Fruit fly (Drosophila melanogaster) whole organism, embryonic: ENCODE results near the gene CG3748.

ENCODE experiments used
- CG10462 ChIP-seq: fragments of 200-800 bp; sonication (Bioruptor generic); optimal IDR thresholded peaks from 2 replicates; lab custom pipeline; 2016; ENCODE audit warnings: missing biosample characterization, missing genetic modification characterization
- CG12104 ChIP-seq: fragments of 200-800 bp; sonication (Bioruptor generic); optimal IDR thresholded peaks from 3 replicates; lab custom pipeline; 2016; ENCODE audit warnings: missing biosample characterization, missing genetic modification characterization
- CG13287 ChIP-seq: fragments of 200-800 bp; sonication (Bioruptor generic); IDR thresholded peaks from 2 replicates; pipeline ENCODE4 v1.3.6; 2022; ENCODE audit warnings: missing biosample characterization, missing genetic modification characterization; ENCODE audit not compliant: partially characterized antibody
- CG14860 ChIP-seq: fragments of 200-800 bp; sonication (Bioruptor generic); IDR thresholded peaks from 3 replicates; pipeline ENCODE4 v1.3.6; 2022; ENCODE audit warnings: missing biosample characterization, missing genetic modification characterization; ENCODE audit not compliant: partially characterized antibody
- CG1603 ChIP-seq: fragments of 200-800 bp; sonication (Bioruptor generic); optimal IDR thresholded peaks from 2 replicates; lab custom pipeline; 2019; ENCODE audit warnings: missing biosample characterization, mild to moderate bottlenecking, missing genetic modification characterization, moderate library complexity
- CG16813 ChIP-seq: fragments of 200-800 bp; sonication (Bioruptor generic); IDR thresholded peaks from 3 replicates; pipeline ENCODE4 v1.3.6; 2022; ENCODE audit warnings: missing biosample characterization, missing genetic modification characterization; ENCODE audit not compliant: partially characterized antibody
- CG17186 ChIP-seq: fragments of 200-800 bp; sonication (Bioruptor generic); optimal IDR thresholded peaks from 3 replicates; lab custom pipeline; 2017; ENCODE audit warnings: missing biosample characterization, missing genetic modification reagents, missing genetic modification characterization
- CG18262 ChIP-seq: fragments of 200-800 bp; optimal IDR thresholded peaks from 3 replicates; lab custom pipeline; 2019; ENCODE audit warnings: missing biosample characterization, mild to moderate bottlenecking, missing genetic modification characterization, moderate library complexity
- CG2116 ChIP-seq: fragments of 200-800 bp; sonication (Bioruptor generic); optimal IDR thresholded peaks from 3 replicates; lab custom pipeline; 2018; ENCODE audit warnings: missing biosample characterization, mild to moderate bottlenecking, missing genetic modification characterization
- CG33213 ChIP-seq: fragments of 200-800 bp; sonication (Bioruptor generic); optimal IDR thresholded peaks from 3 replicates; lab custom pipeline; 2016; ENCODE audit warnings: missing biosample characterization, missing genetic modification characterization
- CG42726 ChIP-seq: fragments of 200-800 bp; sonication (Bioruptor generic); IDR thresholded peaks from 2 replicates; pipeline ENCODE4 v1.3.6; 2022; ENCODE audit warnings: missing biosample characterization, missing genetic modification characterization; ENCODE audit not compliant: partially characterized antibody
- CG5245 ChIP-seq: fragments of 200-800 bp; sonication (Bioruptor generic); optimal IDR thresholded peaks from 3 replicates; lab custom pipeline; 2016; ENCODE audit warnings: missing biosample characterization, missing genetic modification characterization
- CG6791 ChIP-seq: fragments of 200-800 bp; sonication (Bioruptor generic); IDR thresholded peaks from 3 replicates; pipeline ENCODE4 v1.3.6; 2022; ENCODE audit warnings: missing biosample characterization, missing genetic modification characterization; ENCODE audit not compliant: partially characterized antibody
- CG7271 ChIP-seq: fragments of 200-800 bp; sonication (Bioruptor generic); optimal IDR thresholded peaks from 2 replicates; lab custom pipeline; 2018; ENCODE audit warnings: missing biosample characterization, mild to moderate bottlenecking, missing genetic modification characterization, moderate library complexity
- CG8290 ChIP-seq, 3 experiments: fragments of 200-800 bp; sonication (Bioruptor generic); optimal IDR thresholded peaks; 2 replicates each; lab custom pipeline; 2016 to 2019; ENCODE audit warnings: missing biosample characterization in 3 of 3, missing genetic modification characterization in 3 of 3, mild to moderate bottlenecking in 2 of 3, moderate library complexity in 1 of 3
- Camta ChIP-seq: fragments of 200-800 bp; sonication (Bioruptor generic); optimal IDR thresholded peaks from 2 replicates; lab custom pipeline; 2016; ENCODE audit warnings: missing biosample characterization, missing genetic modification characterization
- CoRest ChIP-seq: fragments of 200-800 bp; sonication (Bioruptor generic); optimal IDR thresholded peaks from 3 replicates; lab custom pipeline; 2018; ENCODE audit warnings: missing biosample characterization, mild to moderate bottlenecking, missing genetic modification characterization, moderate library complexity
- Dp ChIP-seq: fragments of 200-800 bp; sonication (Bioruptor generic); optimal IDR thresholded peaks from 2 replicates; lab custom pipeline; 2018; ENCODE audit warnings: missing biosample characterization, mild to moderate bottlenecking, missing genetic modification characterization, moderate library complexity
- Dref ChIP-seq: fragments of 200-800 bp; sonication (Bioruptor generic); IDR thresholded peaks from 2 replicates; pipeline ENCODE4 v1.3.6; 2022; ENCODE audit warnings: missing biosample characterization, missing genetic modification characterization
- E2f2 ChIP-seq: fragments of 200-800 bp; sonication (Bioruptor generic); IDR thresholded peaks from 2 replicates; pipeline ENCODE4 v1.3.6; 2022; ENCODE audit warnings: missing biosample characterization, missing genetic modification characterization
- Ets65A ChIP-seq: fragments of 200-800 bp; sonication (Bioruptor generic); peaks from one replicate; lab custom pipeline; 2016; ENCODE audit warnings: missing biosample characterization, missing genetic modification characterization
- Ets97D ChIP-seq: fragments of 200-800 bp; sonication (Bioruptor generic); optimal IDR thresholded peaks from 3 replicates; lab custom pipeline; 2016; ENCODE audit warnings: missing biosample characterization, missing genetic modification characterization
- GATAe ChIP-seq: fragments of 200-800 bp; sonication (Bioruptor generic); conservative IDR thresholded peaks from 2 replicates; pipeline ENCODE4 v1.3.6; 2022; ENCODE audit warnings: missing biosample characterization, missing genetic modification characterization
- H15 ChIP-seq: fragments of 200-800 bp; sonication (Bioruptor generic); IDR thresholded peaks from 3 replicates; pipeline ENCODE4 v1.3.6; 2022; ENCODE audit warnings: missing biosample characterization, missing genetic modification characterization
- HLH4C ChIP-seq: fragments of 200-800 bp; sonication (Bioruptor generic); IDR thresholded peaks from 3 replicates; pipeline ENCODE4 v1.3.6; 2022; ENCODE audit warnings: missing biosample characterization, missing genetic modification characterization; ENCODE audit not compliant: partially characterized antibody
- Hmr ChIP-seq: fragments of 200-800 bp; sonication (Bioruptor generic); optimal IDR thresholded peaks from 3 replicates; lab custom pipeline; 2017; ENCODE audit warnings: mild to moderate bottlenecking, missing biosample characterization, missing genetic modification reagents, missing genetic modification characterization
- MESR4 ChIP-seq: fragments of 200-800 bp; sonication (Bioruptor generic); optimal IDR thresholded peaks from 2 replicates; lab custom pipeline; 2018; ENCODE audit warnings: missing biosample characterization, mild to moderate bottlenecking, missing genetic modification characterization, moderate library complexity
- Myb ChIP-seq: fragments of 200-800 bp; sonication (Bioruptor generic); optimal IDR thresholded peaks from 2 replicates; lab custom pipeline; 2016; ENCODE audit warnings: missing biosample characterization, missing genetic modification characterization
- Opbp ChIP-seq: fragments of 200-800 bp; sonication (Bioruptor generic); IDR thresholded peaks from 3 replicates; pipeline ENCODE4 v1.3.6; 2022; ENCODE audit warnings: missing biosample characterization, missing genetic modification characterization; ENCODE audit not compliant: partially characterized antibody
- PHDP ChIP-seq: fragments of 200-800 bp; sonication (Bioruptor generic); optimal IDR thresholded peaks from 3 replicates; lab custom pipeline; 2018; ENCODE audit warnings: missing biosample characterization, mild to moderate bottlenecking, missing genetic modification characterization, moderate library complexity
- YL-1 ChIP-seq: fragments of 200-800 bp; sonication (Bioruptor generic); optimal IDR thresholded peaks from 3 replicates; lab custom pipeline; 2017; ENCODE audit warnings: missing biosample characterization, mild to moderate bottlenecking, missing genetic modification characterization
- bbx ChIP-seq: fragments of 200-800 bp; sonication (Bioruptor generic); IDR thresholded peaks from 2 replicates; pipeline ENCODE4 v1.3.6; 2022; ENCODE audit warnings: missing biosample characterization, missing genetic modification characterization; ENCODE audit not compliant: partially characterized antibody
- br ChIP-seq: fragments of >200 bp; optimal IDR thresholded peaks from 2 replicates; lab custom pipeline; 2017
- chinmo ChIP-seq: fragments of 200-800 bp; sonication (Bioruptor generic); IDR thresholded peaks from 4 replicates; pipeline ENCODE4 v1.3.6; 2022; ENCODE audit warnings: missing biosample characterization, missing genetic modification characterization; ENCODE audit not compliant: partially characterized antibody
- gfzf ChIP-seq: fragments of 200-800 bp; sonication (Bioruptor generic); optimal IDR thresholded peaks from 2 replicates; lab custom pipeline; 2016; ENCODE audit warnings: missing biosample characterization, mild to moderate bottlenecking, missing genetic modification characterization, moderate library complexity
- hkb ChIP-seq, 2 experiments: fragments of 200-800 bp in 1 of 2; fragments of >200 bp in 1 of 2; sonication (Bioruptor generic) in 1 of 2; IDR thresholded peaks in 1 of 2; optimal IDR thresholded peaks in 1 of 2; 2 replicates each; pipeline versions ENCODE4 v1.3.6 to Lab custom; 2017 to 2022; ENCODE audit warnings: missing biosample characterization in 1 of 2, missing genetic modification characterization in 1 of 2
- jumu ChIP-seq: fragments of 200-800 bp; sonication (Bioruptor generic); optimal IDR thresholded peaks from 3 replicates; lab custom pipeline; 2016; ENCODE audit warnings: missing biosample characterization, missing genetic modification characterization
- knrl ChIP-seq: fragments of 200-800 bp; sonication (Bioruptor generic); IDR thresholded peaks from 3 replicates; pipeline ENCODE4 v1.3.6; 2022; ENCODE audit warnings: missing biosample characterization, missing genetic modification characterization; ENCODE audit not compliant: partially characterized antibody
- maf-S ChIP-seq: fragments of 200-800 bp; sonication (Bioruptor generic); optimal IDR thresholded peaks from 2 replicates; lab custom pipeline; 2016; ENCODE audit warnings: missing biosample characterization, missing genetic modification characterization
- nerfin-1 ChIP-seq: fragments of 200-800 bp; sonication (Bioruptor generic); optimal IDR thresholded peaks from 3 replicates; lab custom pipeline; 2019; ENCODE audit warnings: missing biosample characterization, mild to moderate bottlenecking, missing genetic modification characterization, moderate library complexity
- nmo ChIP-seq: fragments of 200-800 bp; sonication (Bioruptor generic); optimal IDR thresholded peaks from 2 replicates; lab custom pipeline; 2018; ENCODE audit warnings: missing biosample characterization, mild to moderate bottlenecking, missing genetic modification characterization, moderate library complexity
- odd ChIP-seq: fragments of 200-800 bp; sonication (Bioruptor generic); optimal IDR thresholded peaks from 2 replicates; lab custom pipeline; 2017; ENCODE audit warnings: missing biosample characterization, mild to moderate bottlenecking, missing genetic modification characterization
- peb ChIP-seq: fragments of 200-800 bp; sonication (Bioruptor generic); IDR thresholded peaks from 2 replicates; pipeline ENCODE4 v1.3.6; 2022; ENCODE audit warnings: missing biosample characterization, missing genetic modification characterization
- pzg ChIP-seq: fragments of 200-800 bp; sonication (Bioruptor generic); optimal IDR thresholded peaks from 3 replicates; lab custom pipeline; 2018; ENCODE audit warnings: missing biosample characterization, mild to moderate bottlenecking, missing genetic modification characterization, moderate library complexity
- rib ChIP-seq: fragments of 200-800 bp; sonication (Bioruptor generic); IDR thresholded peaks from 2 replicates; pipeline ENCODE4 v1.3.6; 2022; ENCODE audit warnings: missing biosample characterization, missing genetic modification characterization
- ro ChIP-seq: fragments of 200-800 bp; sonication (Bioruptor generic); IDR thresholded peaks from 2 replicates; pipeline ENCODE4 v1.3.6; 2022; ENCODE audit warnings: missing biosample characterization, missing genetic modification characterization
- sens ChIP-seq: fragments of 200-800 bp; sonication (Bioruptor generic); peaks from one replicate; lab custom pipeline; 2016; ENCODE audit warnings: missing biosample characterization, missing genetic modification characterization
- slbo ChIP-seq: fragments of 200-800 bp; sonication (Bioruptor generic); IDR thresholded peaks from 2 replicates; pipeline ENCODE4 v1.3.6; 2022; ENCODE audit warnings: missing biosample characterization, missing genetic modification characterization
- zen ChIP-seq: fragments of 200-800 bp; sonication (Bioruptor generic); optimal IDR thresholded peaks from 3 replicates; lab custom pipeline; 2018; ENCODE audit warnings: missing biosample characterization, mild to moderate bottlenecking, missing genetic modification characterization, moderate library complexity

CG3748 gene

DNA sequence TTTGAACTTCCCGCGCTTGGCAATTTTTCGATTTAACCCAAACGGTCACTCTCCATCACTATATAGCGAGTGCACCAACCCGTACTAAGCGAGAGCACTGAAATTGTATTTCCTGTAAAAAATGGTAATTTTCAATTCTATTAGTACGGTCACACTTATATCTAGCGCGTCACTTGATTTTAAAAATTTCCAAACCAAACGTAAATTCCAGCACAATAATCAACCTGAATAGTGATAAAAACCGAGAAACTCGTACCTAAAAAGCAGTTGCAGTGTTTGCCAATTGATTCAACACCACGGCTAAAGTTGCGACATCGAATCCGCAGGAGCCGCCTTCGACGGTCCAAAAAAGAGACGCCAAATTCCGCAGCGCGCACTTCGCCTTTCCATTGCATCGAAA lies 12.0 kb upstream of the CG3748 start, which contains the start of gene Cks30A (continued):
- TF ChIP-seq CoRest (tag; lab: Kevin White, UChicago) (no peak), Dp (GFP tag; lab: Kevin White, UChicago) (peak; percentile 100), CG17186 (GFP tag; lab: Kevin White, UChicago) (peak; percentile 58), chinmo (GFP tag; lab: Robert Waterston, UW) (0 out of 4 replicates have a peak, but pooled peaks have one; percentile 7), Camta (GFP tag; lab: Kevin White, UChicago) (no peak), CG12104 (no peak), CG14860 (peak; percentile 56), YL-1 (GFP tag; lab: Kevin White, UChicago) (peak; percentile 27), slbo (no peak), pzg (GFP tag; lab: Kevin White, UChicago) (peak; percentile 96), gfzf (peak; percentile 99), PHDP (no peak), CG10462 (GFP tag; lab: Kevin White, UChicago) (no peak), E2f2 (GFP tag; lab: Robert Waterston, UW) (peak; percentile 100), MESR4 (GFP tag; lab: Kevin White, UChicago) (peak; percentile 5), CG16813 (GFP tag; lab: Robert Waterston, UW) (peak; percentile 26; the same call in 1 of the 3 replicates), zen (tag; lab: Kevin White, UChicago) (peak; percentile 63), CG6791 (GFP tag; lab: Robert Waterston, UW) (peak; percentile 57; the same call in 2 of the 3 replicates), br (no peak), CG8290 (GFP tag; optimal IDR thresholded peaks at IDR 0.05; lab: Kevin White, UChicago) (no peak), CG8290 (tag; optimal IDR thresholded peaks at IDR 0.05; lab: Kevin White, UChicago) (no peak), Dref (GFP tag; lab: Robert Waterston, UW) (peak; percentile 52), jumu (peak; percentile 20), Ets97D (GFP tag; lab: Kevin White, UChicago) (peak; percentile 85), sens (GFP tag; lab: Kevin White, UChicago) (peak; percentile 67), Myb (GFP tag; lab: Kevin White, UChicago) (peak; percentile 80), HLH4C (0 out of 3 replicates have a peak, but pooled peaks have one; percentile 38), Ets65A (GFP tag; lab: Kevin White, UChicago) (peak; percentile 94), CG2116 (peak; percentile 59), Opbp (no peak), CG18262 (no peak), CG13287 (GFP tag; lab: Robert Waterston, UW) (peak; percentile 46; the same call in 1 of the 2 replicates), rib (GFP tag; lab: Robert Waterston, UW) (no peak), bbx (GFP tag; lab: Robert Waterston, UW) (no peak; the same call in 1 of the 2 replicates), nerfin-1 (tag; lab: Kevin White, UChicago) (peak; percentile 97), CG33213 (GFP tag; lab: Kevin White, UChicago) (peak; percentile 58), odd (GFP tag; lab: Kevin White, UChicago) (no peak), nmo (GFP tag; lab: Kevin White, UChicago) (peak; percentile 59), peb (GFP tag; lab: Robert Waterston, UW) (no peak), CG1603 (tag; lab: Kevin White, UChicago) (peak; percentile 89), Hmr (GFP tag; lab: Kevin White, UChicago) (peak; percentile 42), GATAe (GFP tag; lab: Robert Waterston, UW) (no peak), ro (no peak), H15 (GFP tag; lab: Robert Waterston, UW) (no peak), CG42726 (GFP tag; lab: Robert Waterston, UW) (no peak), knrl (peak; percentile 49; the same call in 2 of the 3 replicates), CG7271 (no peak), maf-S (peak; percentile 1), hkb (optimal IDR thresholded peaks at IDR 0.05; lab: Kevin White, UChicago) (peak; percentile 15), hkb (GFP tag; IDR thresholded peaks at IDR 0.05; lab: Robert Waterston, UW) (no peak), CG5245 (no peak)
